Worm (Caenorhabditis elegans): Measurements from ENCODE around the gene smrd-1.

DNA sequence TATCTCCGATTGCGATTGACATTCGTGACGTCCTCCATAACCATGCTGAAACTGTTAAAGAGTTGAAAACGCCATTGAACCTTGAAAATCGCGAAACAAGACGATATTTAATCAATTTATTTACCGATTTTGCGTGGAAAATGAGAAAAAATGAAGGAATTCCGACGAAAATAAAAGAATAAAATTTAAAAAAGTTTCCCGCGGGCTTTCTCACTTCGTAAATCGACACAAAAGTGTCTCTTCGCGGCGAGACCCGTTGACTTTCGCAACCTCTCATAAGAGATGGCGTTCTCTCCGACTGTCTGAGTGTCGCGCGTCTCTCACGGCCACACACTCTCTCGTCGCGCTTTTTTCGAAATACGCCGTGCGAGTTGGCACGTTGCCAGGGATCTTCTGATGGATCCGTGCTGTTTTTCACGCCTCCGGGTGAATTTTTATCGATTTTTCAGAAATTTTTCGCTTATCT lies 28.6 kb downstream of the smrd-1 start, which contains the start of gene hat-1:
- TF ChIP-seq unc-62 (GFP tag; optimal IDR thresholded peaks at IDR 0.05) (no peak), elt-3 (tag; optimal IDR thresholded peaks at IDR 0.05) (no peak), nhr-237 (tag; optimal IDR thresholded peaks at IDR 0.05) (peak; percentile 85)
